Fruit fly (Drosophila melanogaster) whole organism, embryonic: ENCODE data around the gene CG31249.
A peak's percentile ranks its signal among the peaks of the same experiment; 100 is the strongest.

Source experiments
- Awh ChIP-seq: fragments of 200-800 bp; sonication (Bioruptor generic); IDR thresholded peaks from 2 replicates; pipeline ENCODE4, ENCODE4 v1.3.6; 2022; ENCODE audit warnings: missing biosample characterization, missing genetic modification characterization
- CG1024 ChIP-seq: fragments of 200-800 bp; sonication (Bioruptor generic); IDR thresholded peaks from 2 replicates; pipeline ENCODE4 v1.3.6; 2022; ENCODE audit warnings: missing biosample characterization, missing genetic modification characterization
- CG10462 ChIP-seq: fragments of 200-800 bp; sonication (Bioruptor generic); optimal IDR thresholded peaks from 2 replicates; lab custom pipeline; 2016; ENCODE audit warnings: missing biosample characterization, missing genetic modification characterization
- CG10654 ChIP-seq: fragments of 200-800 bp; sonication (Bioruptor generic); optimal IDR thresholded peaks from 2 replicates; lab custom pipeline; 2016; ENCODE audit warnings: missing biosample characterization, missing genetic modification characterization
- CG10979 ChIP-seq: fragments of 200-800 bp; sonication (Bioruptor generic); optimal IDR thresholded peaks from 2 replicates; lab custom pipeline; 2018; ENCODE audit warnings: missing biosample characterization, mild to moderate bottlenecking, missing genetic modification characterization, moderate library complexity
- CG11398 ChIP-seq: fragments of 200-800 bp; sonication (Bioruptor generic); optimal IDR thresholded peaks from 2 replicates; lab custom pipeline; 2016; ENCODE audit warnings: missing biosample characterization, missing genetic modification characterization
- CG12104 ChIP-seq: fragments of 200-800 bp; sonication (Bioruptor generic); optimal IDR thresholded peaks from 3 replicates; lab custom pipeline; 2016; ENCODE audit warnings: missing biosample characterization, missing genetic modification characterization
- CG14014 ChIP-seq: fragments of 200-800 bp; sonication (Bioruptor generic); IDR thresholded peaks from 2 replicates; pipeline ENCODE4 v1.3.6; 2022; ENCODE audit warnings: missing biosample characterization, missing genetic modification characterization
- CG17385 ChIP-seq: fragments of 200-800 bp; sonication (Bioruptor generic); optimal IDR thresholded peaks from 3 replicates; lab custom pipeline; 2018; ENCODE audit warnings: missing biosample characterization, mild to moderate bottlenecking, missing genetic modification characterization
- CG17802 ChIP-seq: fragments of 200-800 bp; sonication (Bioruptor generic); optimal IDR thresholded peaks from 2 replicates; lab custom pipeline; 2018; ENCODE audit warnings: missing biosample characterization, mild to moderate bottlenecking, missing genetic modification characterization, moderate library complexity
- CG18476 ChIP-seq: fragments of 200-800 bp; sonication (Bioruptor generic); optimal IDR thresholded peaks from 2 replicates; lab custom pipeline; 2016; ENCODE audit warnings: missing biosample characterization, mild to moderate bottlenecking, missing genetic modification characterization
- CG2199 ChIP-seq: fragments of 200-800 bp; sonication (Bioruptor generic); IDR thresholded peaks from 3 replicates; pipeline ENCODE4 v1.3.6; 2022; ENCODE audit warnings: missing biosample characterization, missing genetic modification characterization
- CG3281 ChIP-seq: fragments of 200-800 bp; sonication (Bioruptor generic); optimal IDR thresholded peaks from 3 replicates; lab custom pipeline; 2017; ENCODE audit warnings: missing biosample characterization, mild to moderate bottlenecking, missing genetic modification characterization
- CG33213 ChIP-seq: fragments of 200-800 bp; sonication (Bioruptor generic); optimal IDR thresholded peaks from 3 replicates; lab custom pipeline; 2016; ENCODE audit warnings: missing biosample characterization, missing genetic modification characterization
- CG33557 ChIP-seq: fragments of 200-800 bp; sonication (Bioruptor generic); optimal IDR thresholded peaks from 2 replicates; lab custom pipeline; 2019; ENCODE audit warnings: missing biosample characterization, mild to moderate bottlenecking, missing genetic modification characterization, moderate library complexity
- CG42726 ChIP-seq: fragments of 200-800 bp; sonication (Bioruptor generic); IDR thresholded peaks from 2 replicates; pipeline ENCODE4 v1.3.6; 2022; ENCODE audit warnings: missing biosample characterization, missing genetic modification characterization; ENCODE audit not compliant: partially characterized antibody
- CG4424 ChIP-seq: fragments of 200-800 bp; sonication (Bioruptor generic); optimal IDR thresholded peaks from 3 replicates; lab custom pipeline; 2016; ENCODE audit warnings: missing biosample characterization, missing genetic modification characterization
- CG4707 ChIP-seq: fragments of 200-800 bp; sonication (Bioruptor generic); optimal IDR thresholded peaks from 2 replicates; lab custom pipeline; 2018; ENCODE audit warnings: missing biosample characterization, mild to moderate bottlenecking, missing genetic modification characterization, moderate library complexity
- CG7271 ChIP-seq: fragments of 200-800 bp; sonication (Bioruptor generic); optimal IDR thresholded peaks from 2 replicates; lab custom pipeline; 2018; ENCODE audit warnings: missing biosample characterization, mild to moderate bottlenecking, missing genetic modification characterization, moderate library complexity
- CG9437 ChIP-seq: fragments of 200-800 bp; sonication (Bioruptor generic); optimal IDR thresholded peaks from 2 replicates; lab custom pipeline; 2018; ENCODE audit warnings: missing biosample characterization, mild to moderate bottlenecking, missing genetic modification characterization
- CG9817 ChIP-seq: fragments of 200-800 bp; sonication (Bioruptor generic); optimal IDR thresholded peaks from 2 replicates; lab custom pipeline; 2018; ENCODE audit warnings: missing biosample characterization, mild to moderate bottlenecking, missing genetic modification characterization, moderate library complexity
- Camta ChIP-seq: fragments of 200-800 bp; sonication (Bioruptor generic); optimal IDR thresholded peaks from 2 replicates; lab custom pipeline; 2016; ENCODE audit warnings: missing biosample characterization, missing genetic modification characterization
- Dbx ChIP-seq: fragments of 200-800 bp; sonication (Bioruptor generic); IDR thresholded peaks from 3 replicates; pipeline ENCODE4 v1.3.6; 2022; ENCODE audit warnings: missing biosample characterization, missing genetic modification characterization
- Dp ChIP-seq: fragments of 200-800 bp; sonication (Bioruptor generic); optimal IDR thresholded peaks from 2 replicates; lab custom pipeline; 2018; ENCODE audit warnings: missing biosample characterization, mild to moderate bottlenecking, missing genetic modification characterization, moderate library complexity
- Eip74EF ChIP-seq, 2 experiments: fragments of 200-800 bp in 1 of 2; fragments of >200 bp in 1 of 2; sonication (Bioruptor generic) in 1 of 2; optimal IDR thresholded peaks; 2 replicates each; lab custom pipeline; 2017 to 2019; ENCODE audit warnings: missing biosample characterization in 2 of 2, missing genetic modification characterization in 2 of 2, mild to moderate bottlenecking in 1 of 2, moderate library complexity in 1 of 2
- Elba2 ChIP-seq: fragments of 200-800 bp; sonication (Bioruptor generic); optimal IDR thresholded peaks from 3 replicates; lab custom pipeline; 2016; ENCODE audit warnings: missing biosample characterization, missing genetic modification characterization
- Ets97D ChIP-seq: fragments of 200-800 bp; sonication (Bioruptor generic); optimal IDR thresholded peaks from 3 replicates; lab custom pipeline; 2016; ENCODE audit warnings: missing biosample characterization, missing genetic modification characterization
- Gsc ChIP-seq: fragments of 200-800 bp; sonication (Bioruptor generic); IDR thresholded peaks from 2 replicates; pipeline ENCODE4 v1.3.6; 2022; ENCODE audit warnings: missing biosample characterization, missing genetic modification characterization
- Myb ChIP-seq: fragments of 200-800 bp; sonication (Bioruptor generic); optimal IDR thresholded peaks from 2 replicates; lab custom pipeline; 2016; ENCODE audit warnings: missing biosample characterization, missing genetic modification characterization
- NfI ChIP-seq: fragments of 200-800 bp; sonication (Bioruptor generic); optimal IDR thresholded peaks from 3 replicates; lab custom pipeline; 2018; ENCODE audit warnings: missing biosample characterization, mild to moderate bottlenecking, missing genetic modification characterization, moderate library complexity
- Oaz ChIP-seq: fragments of 200-800 bp; sonication (Bioruptor generic); IDR thresholded peaks from 2 replicates; pipeline ENCODE4 v1.3.6; 2022; ENCODE audit warnings: missing biosample characterization, missing genetic modification characterization
- Oli ChIP-seq: fragments of 200-800 bp; sonication (Bioruptor generic); optimal IDR thresholded peaks from 2 replicates; lab custom pipeline; 2018; ENCODE audit warnings: missing biosample characterization, mild to moderate bottlenecking, missing genetic modification characterization, moderate library complexity
- Optix ChIP-seq: fragments of 200-800 bp; sonication (Bioruptor generic); IDR thresholded peaks from 3 replicates; pipeline ENCODE4 v1.3.6; 2022; ENCODE audit warnings: missing biosample characterization, missing genetic modification characterization
- Taf1 ChIP-seq: fragments of 200-800 bp; sonication (Bioruptor generic); IDR thresholded peaks from 2 replicates; pipeline ENCODE4 v1.3.6; 2022; ENCODE audit warnings: missing biosample characterization, missing genetic modification characterization
- ap ChIP-seq: fragments of 200-800 bp; sonication (Bioruptor generic); IDR thresholded peaks from 2 replicates; pipeline ENCODE4 v1.3.6; 2022; ENCODE audit warnings: missing biosample characterization, missing genetic modification characterization
- ase ChIP-seq: fragments of 200-800 bp; sonication (Bioruptor generic); IDR thresholded peaks from 3 replicates; pipeline ENCODE4 v1.3.6; 2022; ENCODE audit warnings: missing biosample characterization, missing genetic modification characterization
- br ChIP-seq: fragments of >200 bp; optimal IDR thresholded peaks from 2 replicates; lab custom pipeline; 2017
- btn ChIP-seq: fragments of 200-800 bp; sonication (Bioruptor generic); optimal IDR thresholded peaks from 2 replicates; lab custom pipeline; 2016; ENCODE audit warnings: missing biosample characterization, missing genetic modification characterization
- chinmo ChIP-seq: fragments of 200-800 bp; sonication (Bioruptor generic); IDR thresholded peaks from 4 replicates; pipeline ENCODE4 v1.3.6; 2022; ENCODE audit warnings: missing biosample characterization, missing genetic modification characterization; ENCODE audit not compliant: partially characterized antibody
- eve ChIP-seq, 2 experiments: fragments of >200 bp; optimal IDR thresholded peaks; 2 replicates each; lab custom pipeline; 2017; ENCODE audit warnings: missing biosample characterization in 2 of 2, missing genetic modification characterization in 2 of 2
- lmd ChIP-seq: fragments of 200-800 bp; sonication (Bioruptor generic); IDR thresholded peaks from 2 replicates; pipeline ENCODE4 v1.3.6; 2022; ENCODE audit warnings: missing biosample characterization, missing genetic modification characterization
- lov ChIP-seq, 2 experiments: fragments of 200-800 bp in 1 of 2; fragments of >200 bp in 1 of 2; sonication (Bioruptor generic) in 1 of 2; IDR thresholded peaks in 1 of 2; optimal IDR thresholded peaks in 1 of 2; 2 replicates in 1 of 2; 3 replicates in 1 of 2; pipeline versions ENCODE4 v1.3.6 to Lab custom; 2017 to 2022; ENCODE audit warnings: missing biosample characterization in 1 of 2, missing genetic modification characterization in 1 of 2
- odd ChIP-seq: fragments of 200-800 bp; sonication (Bioruptor generic); optimal IDR thresholded peaks from 2 replicates; lab custom pipeline; 2017; ENCODE audit warnings: missing biosample characterization, mild to moderate bottlenecking, missing genetic modification characterization
- salm ChIP-seq: fragments of 200-800 bp; sonication (Bioruptor generic); optimal IDR thresholded peaks from 2 replicates; lab custom pipeline; 2018; ENCODE audit warnings: missing biosample characterization, mild to moderate bottlenecking, missing genetic modification characterization
- sima ChIP-seq: fragments of 200-800 bp; sonication (Bioruptor generic); optimal IDR thresholded peaks from 2 replicates; lab custom pipeline; 2016; ENCODE audit warnings: missing biosample characterization, missing genetic modification characterization
- slp2 ChIP-seq: fragments of 200-800 bp; sonication (Bioruptor generic); optimal IDR thresholded peaks from 2 replicates; lab custom pipeline; 2016; ENCODE audit warnings: missing biosample characterization, missing genetic modification characterization
- sna ChIP-seq: fragments of 200-800 bp; sonication (Bioruptor generic); IDR thresholded peaks from 2 replicates; pipeline ENCODE4 v1.3.6; 2022; ENCODE audit warnings: missing biosample characterization, missing genetic modification characterization; ENCODE audit not compliant: partially characterized antibody
- tgo ChIP-seq: fragments of 200-800 bp; sonication (Bioruptor generic); IDR thresholded peaks from 3 replicates; pipeline ENCODE4 v1.3.6; 2022; ENCODE audit warnings: missing biosample characterization, missing genetic modification characterization
- unc-4 ChIP-seq: fragments of 200-800 bp; sonication (Bioruptor generic); IDR thresholded peaks from 2 replicates; pipeline ENCODE4 v1.3.6; 2022; ENCODE audit warnings: missing biosample characterization, missing genetic modification characterization; ENCODE audit not compliant: partially characterized antibody
- zen ChIP-seq: fragments of 200-800 bp; sonication (Bioruptor generic); optimal IDR thresholded peaks from 3 replicates; lab custom pipeline; 2018; ENCODE audit warnings: missing biosample characterization, mild to moderate bottlenecking, missing genetic modification characterization, moderate library complexity

CG31249 gene

dm6 chr3R:17716858-17717596 lies 30.2 kb upstream of the CG31249 start (continued):
- TF ChIP-seq Camta (GFP tag; lab: Kevin White, UChicago) (no peak), lov (optimal IDR thresholded peaks at IDR 0.05; lab: Kevin White, UChicago) (no peak), lov (GFP tag; IDR thresholded peaks at IDR 0.05; lab: Robert Waterston, UW) (no peak), CG3281 (GFP tag; lab: Kevin White, UChicago) (peak; percentile 34), Myb (peak; percentile 22), CG11398 (GFP tag; lab: Kevin White, UChicago) (no peak), salm (no peak), Elba2 (GFP tag; lab: Kevin White, UChicago) (no peak), CG10979 (no peak), tgo (no peak), CG1024 (GFP tag; lab: Robert Waterston, UW) (no peak), zen (tag; lab: Kevin White, UChicago) (peak; percentile 72), CG33213 (GFP tag; lab: Kevin White, UChicago) (no peak), CG10462 (GFP tag; lab: Kevin White, UChicago) (no peak), sna (GFP tag; lab: Robert Waterston, UW) (no peak), ap (GFP tag; lab: Robert Waterston, UW) (no peak), CG2199 (GFP tag; lab: Robert Waterston, UW) (no peak), CG9437 (GFP tag; lab: Kevin White, UChicago) (no peak), CG42726 (GFP tag; lab: Robert Waterston, UW) (no peak), eve (GFP tag; optimal IDR thresholded peaks at IDR 0.05; lab: Kevin White, UChicago) (no peak), Taf1 (no peak), Dp (GFP tag; lab: Kevin White, UChicago) (peak; percentile 7), CG12104 (GFP tag; lab: Kevin White, UChicago) (no peak), odd (GFP tag; lab: Kevin White, UChicago) (no peak), ase (GFP tag; lab: Robert Waterston, UW) (no peak), br (lab: Kevin White, UChicago) (no peak), CG14014 (no peak), sima (GFP tag; lab: Kevin White, UChicago) (no peak), NfI (GFP tag; lab: Kevin White, UChicago) (no peak), Gsc (GFP tag; lab: Robert Waterston, UW) (no peak), CG10654 (no peak), CG7271 (tag; lab: Kevin White, UChicago) (peak; percentile 4), Optix (GFP tag; lab: Robert Waterston, UW) (no peak), lmd (GFP tag; lab: Robert Waterston, UW) (no peak), Oaz (GFP tag; lab: Robert Waterston, UW) (no peak), btn (GFP tag; lab: Kevin White, UChicago) (no peak), CG17802 (tag; lab: Kevin White, UChicago) (no peak), CG9817 (tag; lab: Kevin White, UChicago) (no peak), slp2 (GFP tag; lab: Kevin White, UChicago) (no peak), Ets97D (GFP tag; lab: Kevin White, UChicago) (peak; percentile 16), CG4707 (GFP tag; lab: Kevin White, UChicago) (peak; percentile 45), Eip74EF (GFP tag; optimal IDR thresholded peaks at IDR 0.05; lab: Kevin White, UChicago) (peak in 1 of 2 experiments; percentile 15), Oli (tag; lab: Kevin White, UChicago) (no peak), CG18476 (no peak), unc-4 (GFP tag; lab: Robert Waterston, UW) (no peak), CG17385 (GFP tag; lab: Kevin White, UChicago) (peak; percentile 49), Dbx (no peak), chinmo (no peak), Awh (GFP tag; lab: Robert Waterston, UW) (no peak), CG33557 (GFP tag; lab: Kevin White, UChicago) (peak; percentile 13), CG4424 (GFP tag; lab: Kevin White, UChicago) (no peak)
